Worm (Caenorhabditis elegans) whole organism, L3 larva: ENCODE measurements around the gene gur-4.

Experiments
- R02D3.7 ChIP-seq: fragments of 150-350 bp; optimal IDR thresholded peaks from 2 replicates; lab custom pipeline; 2014; ENCODE audit warnings: missing biosample characterization, missing genetic modification characterization
- ZK546.5 ChIP-seq: sonication (generic microtip); optimal IDR thresholded peaks from 2 replicates; lab custom pipeline; 2017; ENCODE audit warnings: missing biosample characterization, missing genetic modification characterization
- aly-2 ChIP-seq: fragments of 150-350 bp; optimal IDR thresholded peaks from 2 replicates; lab custom pipeline; 2014; ENCODE audit warnings: missing biosample characterization, missing genetic modification characterization
- ama-1 ChIP-seq: fragments of 150-350 bp; optimal IDR thresholded peaks from 2 replicates; lab custom pipeline; 2018
- ceh-16 ChIP-seq: sonication (generic microtip); optimal IDR thresholded peaks from 2 replicates; lab custom pipeline; 2017; ENCODE audit warnings: missing biosample characterization, missing genetic modification characterization
- ceh-28 ChIP-seq: fragments of 150-350 bp; optimal IDR thresholded peaks from 2 replicates; lab custom pipeline; 2014; ENCODE audit warnings: missing biosample characterization, missing genetic modification reagents, missing genetic modification characterization
- ceh-82 ChIP-seq: fragments of 150-350 bp; optimal IDR thresholded peaks from 2 replicates; lab custom pipeline; 2014; ENCODE audit warnings: missing biosample characterization, missing genetic modification characterization
- ceh-9 ChIP-seq: sonication (generic microtip); optimal IDR thresholded peaks from 2 replicates; lab custom pipeline; 2018; ENCODE audit warnings: missing biosample characterization, missing genetic modification characterization
- daf-12 ChIP-seq: fragments of 150-350 bp; optimal IDR thresholded peaks from 2 replicates; lab custom pipeline; 2014; ENCODE audit warnings: missing biosample characterization, missing genetic modification reagents, missing genetic modification characterization
- egl-27 ChIP-seq: sonication (generic microtip); optimal IDR thresholded peaks from 4 replicates; lab custom pipeline; 2017; ENCODE audit warnings: missing biosample characterization, missing genetic modification reagents, missing genetic modification characterization
- egl-5 ChIP-seq: fragments of 150-350 bp; optimal IDR thresholded peaks from 2 replicates; lab custom pipeline; 2017; ENCODE audit warnings: missing biosample characterization, missing genetic modification reagents, missing genetic modification characterization, inconsistent platforms
- elt-3 ChIP-seq, 3 experiments: fragments of 150-350 bp in 1 of 3; sonication (generic microtip) in 2 of 3; optimal IDR thresholded peaks; 2 replicates in 2 of 3; 4 replicates in 1 of 3; lab custom pipeline; 2014 to 2017; ENCODE audit warnings: missing biosample characterization in 3 of 3, missing genetic modification characterization in 3 of 3
- eor-1 ChIP-seq, 2 experiments: fragments of 150-350 bp; optimal IDR thresholded peaks; 2 replicates each; lab custom pipeline; 2014 to 2018; ENCODE audit warnings: missing biosample characterization in 2 of 2, missing genetic modification characterization in 2 of 2
- fkh-10 ChIP-seq: sonication (generic microtip); optimal IDR thresholded peaks from 2 replicates; lab custom pipeline; 2017; ENCODE audit warnings: missing biosample characterization, missing genetic modification reagents, missing genetic modification characterization
- fkh-2 ChIP-seq: fragments of 150-350 bp; optimal IDR thresholded peaks from 2 replicates; lab custom pipeline; 2014; ENCODE audit warnings: missing biosample characterization, missing genetic modification reagents, missing genetic modification characterization
- fos-1 ChIP-seq: fragments of 150-350 bp; optimal IDR thresholded peaks from 2 replicates; lab custom pipeline; 2014; ENCODE audit warnings: missing biosample characterization, missing genetic modification characterization
- hmg-11 ChIP-seq: sonication (generic microtip); optimal IDR thresholded peaks from 2 replicates; lab custom pipeline; 2016; ENCODE audit warnings: missing genetic modification characterization, missing compliant biosample characterization
- jun-1 ChIP-seq: fragments of 150-350 bp; optimal IDR thresholded peaks from 2 replicates; lab custom pipeline; 2014; ENCODE audit warnings: missing biosample characterization, missing genetic modification reagents, missing genetic modification characterization
- lin-15B ChIP-seq: fragments of 150-350 bp; optimal IDR thresholded peaks from 2 replicates; lab custom pipeline; 2014; ENCODE audit warnings: missing biosample characterization, missing genetic modification characterization
- lin-39 ChIP-seq: fragments of 150-350 bp; optimal IDR thresholded peaks from 2 replicates; lab custom pipeline; 2018; ENCODE audit warnings: missing biosample characterization, missing genetic modification reagents, missing genetic modification characterization
- lsy-12 ChIP-seq: sonication (generic microtip); optimal IDR thresholded peaks from 2 replicates; lab custom pipeline; 2016; ENCODE audit warnings: mild to moderate bottlenecking, missing genetic modification characterization, missing compliant biosample characterization
- mdl-1 ChIP-seq: fragments of 150-350 bp; optimal IDR thresholded peaks from 2 replicates; lab custom pipeline; 2014; ENCODE audit warnings: missing biosample characterization, missing genetic modification characterization
- mml-1 ChIP-seq: fragments of 150-350 bp; sonication (generic microtip); optimal IDR thresholded peaks from 3 replicates; lab custom pipeline; 2014; ENCODE audit warnings: missing biosample characterization, missing genetic modification characterization
- nfya-1 ChIP-seq: sonication (generic microtip); optimal IDR thresholded peaks from 2 replicates; lab custom pipeline; 2017; ENCODE audit warnings: missing genetic modification characterization, mild to moderate bottlenecking, missing compliant biosample characterization, antibody characterized with exemption, moderate library complexity; ENCODE audit not compliant: insufficient read depth
- nhr-11 ChIP-seq: fragments of 150-350 bp; optimal IDR thresholded peaks from 2 replicates; lab custom pipeline; 2014; ENCODE audit warnings: missing biosample characterization, missing genetic modification characterization
- nhr-12 ChIP-seq: fragments of 150-350 bp; optimal IDR thresholded peaks from 2 replicates; lab custom pipeline; 2014; ENCODE audit warnings: missing biosample characterization, missing genetic modification characterization
- nhr-23 ChIP-seq: fragments of 150-350 bp; optimal IDR thresholded peaks from 2 replicates; lab custom pipeline; 2014; ENCODE audit warnings: missing biosample characterization, missing genetic modification reagents, missing genetic modification characterization
- nhr-237 ChIP-seq: fragments of 150-350 bp; optimal IDR thresholded peaks from 2 replicates; lab custom pipeline; 2014; ENCODE audit warnings: missing biosample characterization, missing genetic modification characterization
- nhr-25 ChIP-seq: sonication (generic microtip); optimal IDR thresholded peaks from 2 replicates; lab custom pipeline; 2017; ENCODE audit warnings: missing biosample characterization, missing genetic modification characterization
- nhr-28 ChIP-seq: fragments of 150-350 bp; optimal IDR thresholded peaks from 2 replicates; lab custom pipeline; 2014; ENCODE audit warnings: missing biosample characterization, missing genetic modification characterization
- nhr-43 ChIP-seq: sonication (generic microtip); optimal IDR thresholded peaks from 2 replicates; lab custom pipeline; 2016; ENCODE audit warnings: mild to moderate bottlenecking, missing genetic modification characterization, missing compliant biosample characterization; ENCODE audit not compliant: poor library complexity, severe bottlenecking
- nhr-67 ChIP-seq: fragments of 150-350 bp; optimal IDR thresholded peaks from 2 replicates; lab custom pipeline; 2014; ENCODE audit warnings: missing biosample characterization, missing genetic modification characterization
- nhr-77 ChIP-seq: fragments of 150-350 bp; optimal IDR thresholded peaks from 2 replicates; lab custom pipeline; 2014; ENCODE audit warnings: missing biosample characterization, missing genetic modification characterization
- pqm-1 ChIP-seq: fragments of 150-350 bp; optimal IDR thresholded peaks from 2 replicates; lab custom pipeline; 2017; ENCODE audit warnings: missing biosample characterization, missing genetic modification characterization, inconsistent platforms
- sea-2 ChIP-seq: fragments of 150-350 bp; sonication (generic microtip); optimal IDR thresholded peaks from 4 replicates; lab custom pipeline; 2014; ENCODE audit warnings: missing biosample characterization, missing genetic modification reagents, missing genetic modification characterization
- skn-1 ChIP-seq: fragments of 150-350 bp; optimal IDR thresholded peaks from 2 replicates; lab custom pipeline; 2014; ENCODE audit warnings: missing biosample characterization, missing genetic modification characterization
- unc-39 ChIP-seq: sonication (generic microtip); optimal IDR thresholded peaks from 4 replicates; lab custom pipeline; 2017; ENCODE audit warnings: missing biosample characterization, missing genetic modification characterization
- ztf-4 ChIP-seq: fragments of 150-350 bp; optimal IDR thresholded peaks from 2 replicates; lab custom pipeline; 2014; ENCODE audit warnings: missing biosample characterization, missing genetic modification characterization

The gur-4 gene

ce11 chrII:14089796-14090372, 14.7 kb upstream of the gur-4 start:
- TF ChIP-seq nfya-1 (tag; lab: Kevin White, UChicago): peak; percentile 98
- no peak for TF ChIP-seq fkh-10
- TF ChIP-seq nhr-67 (tag; lab: Kevin White, UChicago): no peak
- no peak for TF ChIP-seq nhr-23
- no peak for TF ChIP-seq nhr-77 (tag; lab: Kevin White, UChicago)
- no peak for TF ChIP-seq unc-39
- TF ChIP-seq pqm-1 (tag; lab: Kevin White, UChicago): no peak
- TF ChIP-seq, all 47 proteins: peak for 1

ce11 chrII:14091182-14091581, 13.4 kb upstream of the gur-4 start:
- no peak for TF ChIP-seq mml-1 (tag; lab: Kevin White, UChicago)
- TF ChIP-seq pqm-1 (tag; lab: Kevin White, UChicago): no peak
- TF ChIP-seq nhr-28 (tag; lab: Kevin White, UChicago): no peak
- TF ChIP-seq jun-1 (tag; lab: Kevin White, UChicago): no peak
- no peak for TF ChIP-seq nhr-25 (tag; lab: Kevin White, UChicago)
- no peak for TF ChIP-seq fos-1 (tag; lab: Kevin White, UChicago)
- TF ChIP-seq mdl-1: no peak
- TF ChIP-seq, all 47 proteins: peak for 0

- TF ChIP-seq egl-27 (tag; lab: Kevin White, UChicago) (no peak), fos-1 (tag; lab: Kevin White, UChicago) (no peak), fkh-2 (tag; lab: Kevin White, UChicago) (no peak), lin-15B (tag; lab: Kevin White, UChicago) (no peak), fkh-10 (no peak), ztf-4 (tag; lab: Kevin White, UChicago) (no peak), R02D3.7 (tag; lab: Kevin White, UChicago) (no peak), nhr-12 (tag; lab: Kevin White, UChicago) (no peak), nhr-77 (tag; lab: Kevin White, UChicago) (no peak), nhr-67 (tag; lab: Kevin White, UChicago) (no peak), unc-39 (no peak), egl-5 (no peak), hmg-11 (tag; lab: Kevin White, UChicago) (no peak), nhr-237 (tag; lab: Kevin White, UChicago) (no peak), ceh-82 (tag; lab: Kevin White, UChicago) (no peak), daf-12 (tag; lab: Kevin White, UChicago) (no peak), pqm-1 (tag; lab: Kevin White, UChicago) (no peak), ZK546.5 (tag; lab: Kevin White, UChicago) (no peak), lin-39 (no peak)
These were observed 10.0 kb upstream of the gur-4 start, which contains the start of gene col-87 for ce11 chrII:14094590-14094989. Gene col-87, minus strand, starts transcription at chrII:14094690.

- no peak for TF ChIP-seq elt-3 (tag; optimal IDR thresholded peaks at IDR 0.05; lab: Kevin White, UChicago)
- TF ChIP-seq lin-15B (tag; lab: Kevin White, UChicago): no peak
- no peak for TF ChIP-seq pqm-1 (tag; lab: Kevin White, UChicago)
- TF ChIP-seq ceh-9 (tag; lab: Kevin White, UChicago): no peak
- TF ChIP-seq mml-1 (tag; lab: Kevin White, UChicago): no peak
- no peak for TF ChIP-seq aly-2 (tag; lab: Kevin White, UChicago)
- TF ChIP-seq hmg-11 (tag; lab: Kevin White, UChicago): no peak
- no peak for TF ChIP-seq ceh-16 (tag; lab: Kevin White, UChicago)
- no peak for TF ChIP-seq nfya-1 (tag; lab: Kevin White, UChicago)
- no peak for TF ChIP-seq mdl-1
- TF ChIP-seq skn-1 (tag; lab: Kevin White, UChicago): no peak
- TF ChIP-seq ceh-28 (tag; lab: Kevin White, UChicago): no peak
- TF ChIP-seq lin-39: no peak
- no peak for TF ChIP-seq eor-1 (tag; optimal IDR thresholded peaks at IDR 0.05; lab: Kevin White, UChicago)
- no peak for TF ChIP-seq lsy-12
These were observed 8.7 kb upstream of the gur-4 start for ce11 chrII:14095875-14096274.

ce11 chrII:14096814-14097213, 7.8 kb upstream of the gur-4 start:
- TF ChIP-seq nhr-43 (tag; lab: Kevin White, UChicago): no peak
- no peak for TF ChIP-seq pqm-1 (tag; lab: Kevin White, UChicago)
- no peak for TF ChIP-seq egl-27 (tag; lab: Kevin White, UChicago)
- no peak for TF ChIP-seq eor-1 (tag; optimal IDR thresholded peaks at IDR 0.05; lab: Kevin White, UChicago)
- TF ChIP-seq ceh-9 (tag; lab: Kevin White, UChicago): no peak
- no peak for TF ChIP-seq nhr-11
- no peak for TF ChIP-seq mml-1 (tag; lab: Kevin White, UChicago)
- no peak for TF ChIP-seq nhr-25 (tag; lab: Kevin White, UChicago)
- no peak for TF ChIP-seq nfya-1 (tag; lab: Kevin White, UChicago)
- TF ChIP-seq ama-1 (lab: Kevin White, UChicago): no peak
- no peak for TF ChIP-seq ztf-4 (tag; lab: Kevin White, UChicago)
- TF ChIP-seq sea-2 (GFP tag; lab: Kevin White, UChicago): no peak
- no peak for TF ChIP-seq ZK546.5 (tag; lab: Kevin White, UChicago)
- no peak for TF ChIP-seq ceh-82 (tag; lab: Kevin White, UChicago)
